Worm (Caenorhabditis elegans) whole organism, L4/young adult: Measurements from ENCODE around the gene B0303.4.

Experiments used
- dao-5 ChIP-seq: sonication (generic microtip); optimal IDR thresholded peaks from 2 replicates; lab custom pipeline; 2016; ENCODE audit warnings: missing genotype, missing genetic modification characterization, moderate library complexity, missing compliant biosample characterization
- him-1 ChIP-seq: sonication (generic microtip); optimal IDR thresholded peaks from 2 replicates; lab custom pipeline; 2016; ENCODE audit warnings: missing genotype, missing genetic modification reagents, missing genetic modification characterization, missing compliant biosample characterization

- TF ChIP-seq him-1 (tag; lab: Kevin White, UChicago) (no peak), dao-5 (tag; lab: Kevin White, UChicago) (no peak)
These were observed 7.7 kb downstream of the B0303.4 start for ce11 chrIII:8697268-8697907.
